Worm (Caenorhabditis elegans) whole organism, L2 larva: Measurements from ENCODE around the gene str-41.
"Not testable (repeated sequence)": the region's sequence is repeated elsewhere in the genome, so short reads cannot be mapped to it uniquely, and the experiment has no call there.

Experiments used
- C34F6.9 ChIP-seq: fragments of 150-350 bp; optimal IDR thresholded peaks from 2 replicates; lab custom pipeline; 2014; ENCODE audit warnings: missing biosample characterization, missing genetic modification characterization
- F13H6.1 ChIP-seq: sonication (generic microtip); optimal IDR thresholded peaks from 2 replicates; lab custom pipeline; 2016; ENCODE audit warnings: missing genetic modification characterization, missing compliant biosample characterization
- Y55F3AM.14 ChIP-seq: fragments of 200-800 bp; sonication (Bioruptor generic); optimal IDR thresholded peaks from 2 replicates; lab custom pipeline; 2018; ENCODE audit warnings: mild to moderate bottlenecking, missing genetic modification characterization, missing compliant biosample characterization
- ZK546.5 ChIP-seq: sonication (generic microtip); optimal IDR thresholded peaks from 2 replicates; lab custom pipeline; 2017; ENCODE audit warnings: missing biosample characterization, missing genetic modification characterization
- aly-2 ChIP-seq: fragments of 150-350 bp; optimal IDR thresholded peaks from 2 replicates; lab custom pipeline; 2014; ENCODE audit warnings: missing biosample characterization, missing genetic modification characterization
- ama-1 ChIP-seq: fragments of 150-350 bp; optimal IDR thresholded peaks from 2 replicates; lab custom pipeline; 2018; ENCODE audit warnings: inconsistent platforms
- blmp-1 ChIP-seq: sonication (generic microtip); optimal IDR thresholded peaks from 2 replicates; lab custom pipeline; 2017; ENCODE audit warnings: missing genetic modification characterization, mild to moderate bottlenecking, missing compliant biosample characterization, antibody characterized with exemption, moderate library complexity; ENCODE audit not compliant: insufficient read depth
- ceh-16 ChIP-seq: fragments of 150-350 bp; optimal IDR thresholded peaks from 2 replicates; lab custom pipeline; 2014; ENCODE audit warnings: missing biosample characterization, missing genetic modification characterization
- crh-2 ChIP-seq: sonication (generic microtip); optimal IDR thresholded peaks from 2 replicates; lab custom pipeline; 2017; ENCODE audit warnings: missing biosample characterization, missing genetic modification characterization
- elt-1 ChIP-seq: fragments of 150-350 bp; optimal IDR thresholded peaks from 2 replicates; lab custom pipeline; 2014; ENCODE audit warnings: missing biosample characterization, missing genetic modification characterization
- elt-3 ChIP-seq: sonication (generic microtip); optimal IDR thresholded peaks from 2 replicates; lab custom pipeline; 2017; ENCODE audit warnings: missing biosample characterization, missing genetic modification characterization
- gmeb-1 ChIP-seq: fragments of 150-350 bp; optimal IDR thresholded peaks from 2 replicates; lab custom pipeline; 2014; ENCODE audit warnings: missing biosample characterization, missing genetic modification characterization
- lin-11 ChIP-seq: fragments of 150-350 bp; sonication (generic microtip); optimal IDR thresholded peaks from 2 replicates; lab custom pipeline; 2014; ENCODE audit warnings: missing biosample characterization, missing genetic modification characterization, inconsistent platforms, mixed read lengths
- lin-13 ChIP-seq: fragments of 150-350 bp; optimal IDR thresholded peaks from 2 replicates; lab custom pipeline; 2014; ENCODE audit warnings: missing biosample characterization, missing genetic modification reagents, missing genetic modification characterization
- lin-39 ChIP-seq: fragments of 150-350 bp; optimal IDR thresholded peaks from 2 replicates; lab custom pipeline; 2014; ENCODE audit warnings: missing biosample characterization, missing genetic modification reagents, missing genetic modification characterization
- lsy-2 ChIP-seq, 2 experiments: fragments of 150-350 bp in 1 of 2; sonication (generic microtip) in 1 of 2; optimal IDR thresholded peaks; 2 replicates each; lab custom pipeline; 2014 to 2017; ENCODE audit warnings: missing biosample characterization in 2 of 2, missing genetic modification characterization in 2 of 2
- mbf-1 ChIP-seq: sonication (generic microtip); optimal IDR thresholded peaks from 2 replicates; lab custom pipeline; 2017; ENCODE audit warnings: missing biosample characterization, missing genetic modification characterization
- mdl-1 ChIP-seq, 2 experiments: fragments of 150-350 bp in 1 of 2; sonication (generic microtip) in 1 of 2; optimal IDR thresholded peaks; 2 replicates each; lab custom pipeline; 2017; ENCODE audit warnings: missing biosample characterization in 2 of 2, missing genetic modification characterization in 2 of 2
- nhr-11 ChIP-seq: fragments of 150-350 bp; optimal IDR thresholded peaks from 2 replicates; lab custom pipeline; 2014; ENCODE audit warnings: missing biosample characterization, missing genetic modification characterization
- nhr-12 ChIP-seq: fragments of 150-350 bp; optimal IDR thresholded peaks from 2 replicates; lab custom pipeline; 2014; ENCODE audit warnings: missing biosample characterization, missing genetic modification characterization
- nhr-129 ChIP-seq: fragments of 150-350 bp; optimal IDR thresholded peaks from 2 replicates; lab custom pipeline; 2014; ENCODE audit warnings: missing biosample characterization, missing genetic modification characterization
- nhr-21 ChIP-seq: fragments of 150-350 bp; optimal IDR thresholded peaks from 2 replicates; lab custom pipeline; 2014; ENCODE audit warnings: missing biosample characterization, missing genetic modification characterization
- nhr-23 ChIP-seq: fragments of 150-350 bp; optimal IDR thresholded peaks from 2 replicates; lab custom pipeline; 2014; ENCODE audit warnings: missing biosample characterization, missing genetic modification reagents, missing genetic modification characterization
- nhr-25 ChIP-seq: fragments of 150-350 bp; sonication (generic microtip); optimal IDR thresholded peaks from 3 replicates; lab custom pipeline; 2014; ENCODE audit warnings: missing biosample characterization, missing genetic modification characterization
- nhr-77 ChIP-seq: fragments of 150-350 bp; optimal IDR thresholded peaks from 2 replicates; lab custom pipeline; 2014; ENCODE audit warnings: missing biosample characterization, missing genetic modification characterization
- peb-1 ChIP-seq: fragments of 150-350 bp; optimal IDR thresholded peaks from 2 replicates; lab custom pipeline; 2014; ENCODE audit warnings: missing biosample characterization, missing genetic modification characterization
- sem-4 ChIP-seq: fragments of 150-350 bp; optimal IDR thresholded peaks from 2 replicates; lab custom pipeline; 2014; ENCODE audit warnings: missing biosample characterization, missing genetic modification reagents, missing genetic modification characterization
- skn-1 ChIP-seq: sonication (generic microtip); optimal IDR thresholded peaks from 2 replicates; lab custom pipeline; 2017; ENCODE audit warnings: missing biosample characterization, missing genetic modification characterization
- sma-3 ChIP-seq: sonication (generic microtip); optimal IDR thresholded peaks from 2 replicates; lab custom pipeline; 2016; ENCODE audit warnings: missing genetic modification reagents, missing genetic modification characterization, missing compliant biosample characterization
- snpc-4 ChIP-seq: fragments of 150-350 bp; optimal IDR thresholded peaks from 2 replicates; lab custom pipeline; 2014; ENCODE audit warnings: missing biosample characterization, missing genetic modification characterization
- unc-39 ChIP-seq: fragments of 150-350 bp; optimal IDR thresholded peaks from 2 replicates; lab custom pipeline; 2014; ENCODE audit warnings: missing biosample characterization, missing genetic modification characterization
- unc-55 ChIP-seq: fragments of 150-350 bp; sonication (generic microtip); optimal IDR thresholded peaks from 3 replicates; lab custom pipeline; 2014; ENCODE audit warnings: missing biosample characterization, missing genetic modification reagents, missing genetic modification characterization
- unc-62 ChIP-seq: fragments of 150-350 bp; optimal IDR thresholded peaks from 2 replicates; lab custom pipeline; 2014; ENCODE audit warnings: missing biosample characterization, missing genetic modification reagents, missing genetic modification characterization
- zag-1 ChIP-seq: fragments of 150-350 bp; optimal IDR thresholded peaks from 2 replicates; lab custom pipeline; 2014; ENCODE audit warnings: missing biosample characterization, missing genetic modification characterization
- ztf-11 ChIP-seq: sonication (generic microtip); optimal IDR thresholded peaks from 2 replicates; lab custom pipeline; 2017; ENCODE audit warnings: missing biosample characterization, missing genetic modification characterization
- ztf-4 ChIP-seq: fragments of 150-350 bp; optimal IDR thresholded peaks from 2 replicates; lab custom pipeline; 2014; ENCODE audit warnings: missing biosample characterization, missing genetic modification characterization

str-41 gene

DNA sequence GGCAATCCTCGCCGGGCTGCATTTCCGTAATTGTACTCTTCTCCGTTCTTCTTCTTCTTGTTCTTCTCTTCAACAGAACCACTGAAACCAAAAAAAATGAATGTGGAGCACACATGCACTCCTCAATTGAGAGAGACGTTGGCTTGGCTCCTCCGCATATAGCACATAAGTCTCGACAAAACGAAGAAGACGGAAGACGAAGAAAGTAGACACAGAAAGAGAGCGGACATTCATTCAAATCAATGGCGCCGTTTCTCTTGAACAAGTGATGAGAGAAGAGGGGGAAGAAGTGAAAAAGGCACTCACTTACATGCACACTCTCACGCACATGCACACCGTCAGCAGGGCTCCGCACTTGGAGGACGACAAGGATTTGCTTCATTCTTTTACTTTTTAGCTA is 25.7 kb downstream of the str-41 start, which contains the start of gene F25E5.9:
TSS of gene F25E5.9 (minus strand) at position 382 of the 400 bp plus-strand sequence.
- TF ChIP-seq peb-1 (tag; lab: Kevin White, UChicago) (no peak), ztf-4 (no peak), nhr-11 (no peak), F13H6.1 (tag; lab: Kevin White, UChicago) (peak; percentile 1), ama-1 (lab: Kevin White, UChicago) (peak; percentile 51), C34F6.9 (tag; lab: Kevin White, UChicago) (peak; percentile 65), lin-11 (tag; lab: Kevin White, UChicago) (no peak), unc-39 (tag; lab: Kevin White, UChicago) (no peak), unc-62 (GFP tag; lab: Kevin White, UChicago) (no peak), zag-1 (tag; lab: Kevin White, UChicago) (no peak), unc-55 (GFP tag; lab: Kevin White, UChicago) (peak; percentile 70), sem-4 (peak; percentile 62), blmp-1 (no peak), elt-1 (tag; lab: Kevin White, UChicago) (no peak), lin-39 (no peak), crh-2 (no peak), Y55F3AM.14 (GFP tag; lab: Kevin White, UChicago) (peak; percentile 52), aly-2 (no peak), mdl-1 (tag; optimal IDR thresholded peaks at IDR 0.05; lab: Kevin White, UChicago) (peak in 1 of 2 experiments; percentile 43), lsy-2 (tag; optimal IDR thresholded peaks at IDR 0.05; lab: Kevin White, UChicago) (peak in 1 of 2 experiments; percentile 34), lin-13 (no peak), nhr-23 (tag; lab: Kevin White, UChicago) (no peak), gmeb-1 (tag; lab: Kevin White, UChicago) (no peak), nhr-12 (no peak), nhr-129 (tag; lab: Kevin White, UChicago) (peak; percentile 18)

DNA sequence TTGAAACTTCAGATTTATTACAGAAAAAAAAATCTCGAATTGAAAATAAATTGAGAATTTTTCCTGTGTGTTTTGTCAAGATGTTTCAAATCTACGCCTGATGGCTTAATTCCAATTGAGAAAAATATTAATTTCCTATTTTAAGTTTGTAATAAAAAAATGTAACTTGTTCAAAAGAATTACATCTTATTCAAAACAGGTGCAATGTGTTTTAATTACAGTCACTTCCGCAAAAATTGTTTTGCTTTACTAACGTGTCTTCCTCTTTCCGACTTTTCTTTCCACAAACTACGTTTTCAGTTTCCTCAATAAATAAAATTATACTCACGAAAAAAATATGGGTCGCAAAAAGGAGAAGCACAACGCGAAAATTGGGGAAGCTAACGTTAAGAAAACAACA is 26.2 kb downstream of the str-41 start, which contains the start of gene F25E5.16:
TSS of gene F25E5.16 (plus strand) at position 301 of the 400 bp plus-strand sequence.
- TF ChIP-seq F13H6.1 (tag; lab: Kevin White, UChicago) (no peak), nhr-21 (no peak), ama-1 (lab: Kevin White, UChicago) (no peak), nhr-23 (tag; lab: Kevin White, UChicago) (no peak)

DNA sequence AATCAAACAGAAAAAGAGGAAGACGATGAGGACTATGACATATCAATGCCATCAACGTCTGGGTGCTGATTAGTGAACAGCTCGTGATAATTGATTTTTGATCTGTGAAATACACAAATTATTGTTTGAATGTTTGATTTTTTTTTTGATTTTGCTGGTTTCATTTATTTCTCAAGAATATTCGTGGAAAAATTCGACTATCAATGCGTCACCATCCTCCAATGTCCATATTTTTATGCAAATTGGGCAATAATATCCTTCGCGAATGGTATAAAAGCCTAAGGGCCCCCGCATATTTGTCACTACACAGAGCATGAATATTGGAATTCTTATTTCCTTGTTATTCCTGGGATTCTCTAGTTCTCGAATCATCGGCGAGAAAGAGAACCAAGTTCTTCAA is 28.0 kb downstream of the str-41 start, which contains the start of gene try-13:
TSS of gene try-13 (plus strand) at position 301 of the 400 bp plus-strand sequence.
- no peak for TF ChIP-seq elt-3 (tag; lab: Kevin White, UChicago)
- TF ChIP-seq nhr-129 (tag; lab: Kevin White, UChicago): no peak
- TF ChIP-seq unc-62 (GFP tag; lab: Kevin White, UChicago): no peak
- TF ChIP-seq crh-2: no peak
- TF ChIP-seq aly-2: no peak
- no peak for TF ChIP-seq peb-1 (tag; lab: Kevin White, UChicago)
- TF ChIP-seq ama-1 (lab: Kevin White, UChicago): no peak
- TF ChIP-seq nhr-21: no peak
- no peak for TF ChIP-seq ztf-11 (tag; lab: Kevin White, UChicago)
- no peak for TF ChIP-seq lin-13
- no peak for TF ChIP-seq Y55F3AM.14 (GFP tag; lab: Kevin White, UChicago)
- TF ChIP-seq nhr-77: no peak
- no peak for TF ChIP-seq snpc-4 (tag; lab: Kevin White, UChicago)
- TF ChIP-seq unc-55 (GFP tag; lab: Kevin White, UChicago): no peak

DNA sequence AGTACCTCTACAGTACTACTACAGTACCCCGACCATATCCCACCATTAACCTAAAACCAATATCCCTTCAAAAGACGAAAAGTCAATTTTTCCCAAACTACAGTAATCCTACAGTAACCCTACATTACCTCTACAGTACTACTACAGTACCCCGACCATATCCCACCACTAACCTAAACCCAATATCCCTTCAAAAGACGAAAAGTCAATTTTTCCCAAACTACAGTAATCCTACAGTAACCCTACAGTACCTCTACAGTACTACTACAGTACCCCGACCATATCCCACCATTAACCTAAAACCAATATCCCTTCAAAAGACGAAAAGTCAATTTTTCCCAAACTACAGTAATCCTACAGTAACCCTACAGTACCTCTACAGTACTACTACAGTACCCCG is 32.5 kb downstream of the str-41 start, which contains the start of gene nhr-141:
TSS of gene nhr-141 (plus strand) at position 331 of the 400 bp plus-strand sequence.
- not testable (repeated sequence) for TF ChIP-seq nhr-25 (tag; lab: Kevin White, UChicago); ztf-11 (tag; lab: Kevin White, UChicago); unc-55 (GFP tag; lab: Kevin White, UChicago)

DNA sequence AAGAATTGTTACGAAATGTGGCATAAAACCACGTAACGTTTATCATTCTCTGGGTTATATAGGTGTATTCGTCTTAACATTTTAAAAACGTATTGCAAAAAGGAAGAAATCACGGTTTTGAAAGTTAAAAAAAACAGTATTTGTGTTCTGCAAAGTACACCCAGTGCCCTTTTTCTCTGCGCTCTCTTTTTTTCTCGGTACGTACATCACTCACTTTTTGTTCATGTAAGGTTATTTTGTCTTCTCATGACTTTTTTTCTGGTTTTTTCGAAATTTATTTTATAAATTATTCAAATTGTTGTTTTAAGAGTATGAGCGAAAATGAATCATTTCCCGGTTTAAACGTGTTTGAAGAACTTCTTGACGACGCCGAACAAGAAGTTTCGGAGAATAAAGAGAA is 35.2 kb downstream of the str-41 start, which contains the start of gene F25E5.5:
TSS of gene F25E5.5 (plus strand) at position 301 of the 400 bp plus-strand sequence.
- TF ChIP-seq nhr-11: no peak

DNA sequence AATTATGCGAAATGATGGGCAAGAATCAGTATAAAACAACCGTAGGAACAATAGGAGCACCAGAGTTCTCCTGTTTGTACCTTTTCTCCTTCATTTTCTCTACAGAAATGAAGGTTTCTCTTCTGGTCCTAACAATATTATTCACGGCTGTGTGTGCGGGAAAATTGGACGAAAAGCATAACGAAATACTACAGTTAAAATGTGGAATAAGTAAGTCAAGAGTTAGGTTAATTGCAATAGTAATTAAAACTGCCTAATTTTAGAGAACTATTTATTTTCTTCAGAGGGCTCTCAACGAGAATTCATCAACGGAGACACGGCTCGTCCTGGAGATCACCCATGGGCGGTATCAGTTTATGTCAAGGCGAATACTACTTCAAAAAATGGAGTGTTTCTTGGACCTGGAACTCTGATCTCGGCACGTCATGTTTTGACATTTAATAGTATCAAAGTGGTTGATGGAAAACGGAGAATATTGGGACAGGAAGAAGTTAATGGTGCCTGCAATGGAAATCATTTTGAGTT is 37.6 kb downstream of the str-41 start, which contains the start of gene try-12:
TSS of gene try-12 (plus strand) at position 51 of the 525 bp plus-strand sequence.
- TF ChIP-seq mbf-1 (tag; lab: Kevin White, UChicago): no peak
- TF ChIP-seq ztf-4: no peak
- no peak for TF ChIP-seq unc-39 (tag; lab: Kevin White, UChicago)
- no peak for TF ChIP-seq aly-2
- TF ChIP-seq sem-4: no peak
- TF ChIP-seq ceh-16 (tag; lab: Kevin White, UChicago): no peak
- TF ChIP-seq lin-13: no peak
- TF ChIP-seq elt-1 (tag; lab: Kevin White, UChicago): no peak
- TF ChIP-seq nhr-12: no peak
- TF ChIP-seq sma-3 (GFP tag; lab: Kevin White, UChicago): no peak
- TF ChIP-seq nhr-129 (tag; lab: Kevin White, UChicago): no peak
- no peak for TF ChIP-seq skn-1 (tag; lab: Kevin White, UChicago)
- no peak for TF ChIP-seq unc-62 (GFP tag; lab: Kevin White, UChicago)
- no peak for TF ChIP-seq nhr-25 (tag; lab: Kevin White, UChicago)
- no peak for TF ChIP-seq snpc-4 (tag; lab: Kevin White, UChicago)
- no peak for TF ChIP-seq ZK546.5
- TF ChIP-seq lin-11 (tag; lab: Kevin White, UChicago): no peak
